Worm (Caenorhabditis elegans): ENCODE data around the gene Y32F6A.4.

Gene Y32F6A.4

DNA sequence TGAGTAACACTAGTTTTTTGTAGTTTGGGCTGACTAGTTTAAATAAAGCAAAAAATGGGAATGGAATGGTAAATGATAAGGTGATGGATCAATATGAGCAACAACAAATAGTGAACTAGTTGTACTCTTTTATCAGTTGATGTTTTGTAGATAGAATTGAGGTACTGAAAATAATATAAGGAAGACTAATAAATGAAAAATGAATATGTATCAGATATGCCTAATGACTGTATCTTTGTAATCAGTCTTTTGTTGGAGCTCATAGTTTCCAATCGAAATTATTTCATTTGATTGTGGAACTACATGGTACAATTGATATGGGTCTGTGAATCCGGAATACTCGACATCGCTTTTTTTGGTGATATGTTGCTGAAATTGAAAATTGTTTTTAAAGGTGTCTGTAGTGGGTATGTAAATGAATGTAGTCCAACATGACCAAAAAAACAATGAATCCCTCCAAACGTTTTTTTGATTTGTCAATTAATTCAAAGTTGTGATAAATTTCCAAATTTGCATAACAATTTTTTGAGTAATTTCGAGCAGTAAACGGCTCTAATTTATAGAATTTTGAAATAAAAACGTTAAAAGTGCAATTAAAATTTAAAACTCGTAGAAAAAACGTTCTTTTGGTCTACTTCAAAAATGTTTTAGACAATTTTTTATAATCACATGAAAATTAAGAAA lies 23.7 kb downstream of the Y32F6A.4 start, which contains the start of gene F15H10.12:
Gene F15H10.12 (minus strand): TSS at position 51 of the 684 bp plus-strand sequence.
- no peak for TF ChIP-seq nhr-12 (tag; optimal IDR thresholded peaks at IDR 0.05)
- no peak for TF ChIP-seq ceh-43 (GFP tag; optimal IDR thresholded peaks at IDR 0.05)
- no peak for TF ChIP-seq sem-2 (GFP tag; optimal IDR thresholded peaks at IDR 0.05)
- TF ChIP-seq nhr-28 (tag; optimal IDR thresholded peaks at IDR 0.05), result no peak
- TF ChIP-seq unc-120 (tag; optimal IDR thresholded peaks at IDR 0.05; ENCODE audit: poor library complexity, severe bottlenecking), result no peak
- TF ChIP-seq ztf-11 (tag; optimal IDR thresholded peaks at IDR 0.05), result no peak
- no peak for TF ChIP-seq tbx-8 (GFP tag; optimal IDR thresholded peaks at IDR 0.05)
- TF ChIP-seq ham-2 (GFP tag; optimal IDR thresholded peaks at IDR 0.05), result no peak
- no peak for TF ChIP-seq elt-3 (tag; optimal IDR thresholded peaks at IDR 0.05)
- no peak for TF ChIP-seq ceh-83 (GFP tag; optimal IDR thresholded peaks at IDR 0.05)

DNA sequence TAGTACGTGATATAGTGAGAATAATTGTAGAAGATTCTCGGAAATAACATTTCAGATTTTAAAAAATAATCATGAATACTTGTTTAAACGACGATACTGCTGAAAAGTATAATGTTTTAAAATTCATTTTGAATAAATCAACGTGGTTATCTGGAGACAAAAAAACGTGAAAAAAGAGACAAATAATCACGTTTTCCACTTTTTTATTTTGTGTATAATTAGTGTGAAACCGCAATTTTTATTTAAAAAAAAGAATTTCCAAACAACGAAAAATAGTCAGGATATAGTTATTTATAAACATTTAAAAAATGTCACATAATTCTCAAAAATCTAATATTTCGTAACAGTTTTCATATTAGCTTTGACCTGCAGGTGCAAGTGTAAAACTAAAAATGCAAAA lies 27.6 kb downstream of the Y32F6A.4 start, which contains the start of gene F15H10.7:
Gene F15H10.7 (minus strand): TSS at position 101 of the 400 bp plus-strand sequence.
- TF ChIP-seq mep-1 (tag; optimal IDR thresholded peaks at IDR 0.05) (no peak), zip-8 (tag; optimal IDR thresholded peaks at IDR 0.05) (no peak), M03D4.4 (tag; optimal IDR thresholded peaks at IDR 0.05) (no peak), unc-62 (GFP tag; optimal IDR thresholded peaks at IDR 0.05) (no peak), nhr-28 (tag; optimal IDR thresholded peaks at IDR 0.05) (no peak), mab-5 (tag; optimal IDR thresholded peaks at IDR 0.05) (no peak), sem-2 (GFP tag; optimal IDR thresholded peaks at IDR 0.05) (no peak), lin-32 (GFP tag; optimal IDR thresholded peaks at IDR 0.05) (no peak)

DNA sequence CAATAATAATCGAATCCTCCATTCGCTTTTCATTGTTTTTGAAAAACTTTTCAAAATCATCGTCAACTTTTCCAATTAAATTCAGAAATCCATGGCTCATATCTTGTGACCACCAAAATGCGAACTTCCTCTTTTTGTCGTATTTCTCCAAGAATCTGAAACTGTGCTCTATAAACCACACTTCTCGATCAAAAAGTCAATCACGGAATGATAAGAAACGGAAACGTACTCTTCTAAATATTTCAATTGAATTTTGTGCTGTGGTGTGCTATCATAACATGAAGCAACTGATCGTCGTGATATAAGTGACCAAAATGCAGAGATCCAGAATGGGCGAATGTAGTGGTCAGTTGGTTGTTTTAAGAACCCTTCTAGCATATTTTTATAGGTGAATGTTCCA lies 29.2 kb downstream of the Y32F6A.4 start:
- no peak for TF ChIP-seq unc-120 (tag; optimal IDR thresholded peaks at IDR 0.05; ENCODE audit: poor library complexity, severe bottlenecking)
- TF ChIP-seq M03D4.4 (tag; optimal IDR thresholded peaks at IDR 0.05), result no peak
- no peak for TF ChIP-seq elt-1 (tag; optimal IDR thresholded peaks at IDR 0.05; ENCODE audit: borderline replicate concordance, insufficient read depth)
- TF ChIP-seq tbx-8 (GFP tag; optimal IDR thresholded peaks at IDR 0.05), result no peak
- TF ChIP-seq hlh-1 (tag; optimal IDR thresholded peaks at IDR 0.05), result no peak
- TF ChIP-seq nhr-12 (tag; optimal IDR thresholded peaks at IDR 0.05), result no peak
- TF ChIP-seq pha-4 (tag; optimal IDR thresholded peaks at IDR 0.05), result no peak
- TF ChIP-seq nhr-28 (tag; optimal IDR thresholded peaks at IDR 0.05), result no peak
- TF ChIP-seq nhr-237 (tag; optimal IDR thresholded peaks at IDR 0.05), result no peak
- TF ChIP-seq nhr-2 (tag; optimal IDR thresholded peaks at IDR 0.05), result no peak
- TF ChIP-seq lin-13 (tag; optimal IDR thresholded peaks at IDR 0.05), result no peak
- no peak for TF ChIP-seq snpc-4 (tag; optimal IDR thresholded peaks at IDR 0.05)
- no peak for TF ChIP-seq mep-1 (tag; optimal IDR thresholded peaks at IDR 0.05)
- TF ChIP-seq mls-2 (tag; optimal IDR thresholded peaks at IDR 0.05), result no peak
- TF ChIP-seq ceh-43 (GFP tag; optimal IDR thresholded peaks at IDR 0.05), result no peak
- TF ChIP-seq drap-1 (GFP tag; optimal IDR thresholded peaks at IDR 0.05), result no peak
- TF ChIP-seq bed-3 (GFP tag; optimal IDR thresholded peaks at IDR 0.05), result no peak
- no peak for TF ChIP-seq lsy-2 (tag; optimal IDR thresholded peaks at IDR 0.05)
- no peak for TF ChIP-seq sptf-1 (tag; optimal IDR thresholded peaks at IDR 0.05)
- no peak for TF ChIP-seq ham-2 (GFP tag; optimal IDR thresholded peaks at IDR 0.05)

- TF ChIP-seq lsy-2 (tag; optimal IDR thresholded peaks at IDR 0.05) (no peak), ztf-11 (tag; optimal IDR thresholded peaks at IDR 0.05) (no peak), sptf-1 (tag; optimal IDR thresholded peaks at IDR 0.05) (no peak), ceh-83 (GFP tag; optimal IDR thresholded peaks at IDR 0.05) (no peak), blmp-1 (tag; optimal IDR thresholded peaks at IDR 0.05) (no peak), nhr-237 (tag; optimal IDR thresholded peaks at IDR 0.05) (no peak), hlh-1 (tag; optimal IDR thresholded peaks at IDR 0.05) (no peak), nhr-2 (tag; optimal IDR thresholded peaks at IDR 0.05) (no peak), nhr-28 (tag; optimal IDR thresholded peaks at IDR 0.05) (no peak), drap-1 (GFP tag; optimal IDR thresholded peaks at IDR 0.05) (no peak)
These were observed 31.1 kb downstream of the Y32F6A.4 start, which contains the start of gene F15H10.8 for ce11 chrV:10402804-10403203. Gene F15H10.8 (minus strand): TSS chrV:10402904.

- TF ChIP-seq mls-2 (tag; optimal IDR thresholded peaks at IDR 0.05) (no peak), ham-2 (GFP tag; optimal IDR thresholded peaks at IDR 0.05) (no peak), elt-1 (tag; optimal IDR thresholded peaks at IDR 0.05; ENCODE audit: borderline replicate concordance, insufficient read depth) (no peak), nhr-237 (tag; optimal IDR thresholded peaks at IDR 0.05) (no peak), lin-32 (GFP tag; optimal IDR thresholded peaks at IDR 0.05) (no peak), mep-1 (tag; optimal IDR thresholded peaks at IDR 0.05) (no peak), bed-3 (GFP tag; optimal IDR thresholded peaks at IDR 0.05) (no peak), nhr-76 (tag; optimal IDR thresholded peaks at IDR 0.05) (no peak)
These were observed 34.6 kb downstream of the Y32F6A.4 start for ce11 chrV:10399290-10399689.

Measured in whole organism, mixed stage, embryonic.